Worm (Caenorhabditis elegans) whole organism, L1 larva: ENCODE measurements around the gene sra-32.

Experiments
- C16A3.4 ChIP-seq: fragments of 150-350 bp; optimal IDR thresholded peaks from 2 replicates; lab custom pipeline; 2014; ENCODE audit warnings: missing biosample characterization, missing genetic modification characterization
- C34B4.2 ChIP-seq: sonication (generic microtip); optimal IDR thresholded peaks from 2 replicates; lab custom pipeline; 2017; ENCODE audit warnings: mild to moderate bottlenecking, missing genetic modification characterization, missing compliant biosample characterization
- F16B12.6 ChIP-seq: fragments of 150-350 bp; optimal IDR thresholded peaks from 2 replicates; lab custom pipeline; 2014; ENCODE audit warnings: missing biosample characterization, missing genetic modification characterization
- alr-1 ChIP-seq: fragments of 200-800 bp; sonication (Bioruptor generic); optimal IDR thresholded peaks from 2 replicates; lab custom pipeline; 2018; ENCODE audit warnings: borderline replicate concordance, mild to moderate bottlenecking, missing genetic modification characterization, missing compliant biosample characterization
- aly-2 ChIP-seq: fragments of 150-350 bp; optimal IDR thresholded peaks from 2 replicates; lab custom pipeline; 2014; ENCODE audit warnings: missing biosample characterization, missing genetic modification characterization
- ceh-63 ChIP-seq: fragments of 200-800 bp; sonication (Bioruptor generic); optimal IDR thresholded peaks from 2 replicates; lab custom pipeline; 2018; ENCODE audit warnings: mild to moderate bottlenecking, missing genetic modification characterization, missing compliant biosample characterization
- ceh-8 ChIP-seq: fragments of 200-800 bp; sonication (Bioruptor generic); optimal IDR thresholded peaks from 2 replicates; lab custom pipeline; 2018; ENCODE audit warnings: mild to moderate bottlenecking, missing genetic modification characterization, moderate library complexity, missing compliant biosample characterization
- ceh-88 ChIP-seq: fragments of 200-800 bp; sonication (Bioruptor generic); IDR thresholded peaks from 2 replicates; pipeline ENCODE4 v1.3.6; 2022; ENCODE audit warnings: missing genetic modification characterization, missing compliant biosample characterization
- ceh-90 ChIP-seq: sonication (generic microtip); optimal IDR thresholded peaks from 2 replicates; lab custom pipeline; 2016; ENCODE audit warnings: missing genetic modification characterization, missing compliant biosample characterization
- ces-1 ChIP-seq: fragments of 150-350 bp; optimal IDR thresholded peaks from 2 replicates; lab custom pipeline; 2014; ENCODE audit warnings: missing biosample characterization, missing genetic modification reagents, missing genetic modification characterization
- elt-3 ChIP-seq, 6 experiments: fragments of 150-350 bp in 1 of 6; sonication (generic microtip); optimal IDR thresholded peaks; 2 replicates each; lab custom pipeline; 2017 to 2018; ENCODE audit warnings: missing biosample characterization in 6 of 6, missing genetic modification characterization in 6 of 6, inconsistent platforms in 1 of 6
- fkh-10 ChIP-seq: sonication (generic microtip); optimal IDR thresholded peaks from 2 replicates; lab custom pipeline; 2017; ENCODE audit warnings: missing biosample characterization, missing genetic modification reagents, missing genetic modification characterization
- fkh-4 ChIP-seq: sonication (generic microtip); optimal IDR thresholded peaks from 2 replicates; lab custom pipeline; 2016; ENCODE audit warnings: missing compliant biosample characterization, missing genetic modification characterization, borderline replicate concordance
- fos-1 ChIP-seq: fragments of 150-350 bp; optimal IDR thresholded peaks from 2 replicates; lab custom pipeline; 2014; ENCODE audit warnings: missing biosample characterization, missing genetic modification characterization
- hlh-17 ChIP-seq: fragments of 200-800 bp; sonication (Bioruptor generic); optimal IDR thresholded peaks from 2 replicates; lab custom pipeline; 2018; ENCODE audit warnings: missing genetic modification characterization, mild to moderate bottlenecking, missing compliant biosample characterization, moderate library complexity, borderline replicate concordance
- hlh-4 ChIP-seq: sonication (generic microtip); optimal IDR thresholded peaks from 2 replicates; lab custom pipeline; 2016; ENCODE audit warnings: mild to moderate bottlenecking, missing genetic modification characterization, missing compliant biosample characterization
- isw-1 ChIP-seq: fragments of 200-800 bp; sonication (Bioruptor generic); IDR thresholded peaks from 2 replicates; pipeline ENCODE4 v1.3.6; 2022; ENCODE audit warnings: missing genetic modification characterization, missing compliant biosample characterization
- jun-1 ChIP-seq: fragments of 150-350 bp; optimal IDR thresholded peaks from 2 replicates; lab custom pipeline; 2014; ENCODE audit warnings: missing biosample characterization, missing genetic modification reagents, missing genetic modification characterization
- lin-13 ChIP-seq: fragments of 150-350 bp; optimal IDR thresholded peaks from 2 replicates; lab custom pipeline; 2014; ENCODE audit warnings: missing biosample characterization, missing genetic modification reagents, missing genetic modification characterization
- lin-14 ChIP-seq: fragments of 200-800 bp; sonication (Bioruptor generic); optimal IDR thresholded peaks from 2 replicates; lab custom pipeline; 2018; ENCODE audit warnings: mild to moderate bottlenecking, missing genetic modification characterization, moderate library complexity, missing compliant biosample characterization
- lin-15B ChIP-seq: fragments of 150-350 bp; sonication (generic microtip); optimal IDR thresholded peaks from 3 replicates; lab custom pipeline; 2014; ENCODE audit warnings: missing biosample characterization, missing genetic modification characterization
- lin-35 ChIP-seq, 2 experiments: fragments of 150-350 bp; optimal IDR thresholded peaks; 2 replicates each; lab custom pipeline; 2014; ENCODE audit warnings: missing biosample characterization in 2 of 2, missing genetic modification characterization in 2 of 2, missing genetic modification reagents in 2 of 2
- mep-1 ChIP-seq: fragments of 150-350 bp; optimal IDR thresholded peaks from 2 replicates; lab custom pipeline; 2014; ENCODE audit warnings: missing biosample characterization, missing genetic modification characterization
- nhr-11 ChIP-seq: fragments of 150-350 bp; optimal IDR thresholded peaks from 2 replicates; lab custom pipeline; 2014; ENCODE audit warnings: missing biosample characterization, missing genetic modification characterization
- nhr-12 ChIP-seq: sonication (generic microtip); optimal IDR thresholded peaks from 2 replicates; lab custom pipeline; 2017; ENCODE audit warnings: missing biosample characterization, missing genetic modification characterization
- nhr-19 ChIP-seq: fragments of 200-800 bp; sonication (Bioruptor generic); conservative IDR thresholded peaks from 2 replicates; pipeline ENCODE4 v1.3.6; 2022; ENCODE audit warnings: missing genetic modification characterization, missing compliant biosample characterization
- nhr-20 ChIP-seq: sonication (generic microtip); optimal IDR thresholded peaks from 2 replicates; lab custom pipeline; 2016; ENCODE audit warnings: mild to moderate bottlenecking, missing genetic modification characterization, missing compliant biosample characterization
- nhr-47 ChIP-seq: sonication (generic microtip); optimal IDR thresholded peaks from 2 replicates; lab custom pipeline; 2016; ENCODE audit warnings: mild to moderate bottlenecking, missing genetic modification characterization, moderate library complexity, missing compliant biosample characterization
- nhr-84 ChIP-seq: sonication (generic microtip); optimal IDR thresholded peaks from 2 replicates; lab custom pipeline; 2017; ENCODE audit warnings: missing biosample characterization, missing genetic modification characterization
- nhr-90 ChIP-seq: sonication (generic microtip); optimal IDR thresholded peaks from 2 replicates; lab custom pipeline; 2016; ENCODE audit warnings: mild to moderate bottlenecking, missing genetic modification characterization, missing compliant biosample characterization; ENCODE audit not compliant: poor library complexity
- pqm-1 ChIP-seq: sonication (generic microtip); optimal IDR thresholded peaks from 3 replicates; lab custom pipeline; 2017; ENCODE audit warnings: missing biosample characterization, missing genetic modification characterization
- skn-1 ChIP-seq: fragments of 150-350 bp; optimal IDR thresholded peaks from 2 replicates; lab custom pipeline; 2014; ENCODE audit warnings: missing biosample characterization, missing genetic modification characterization
- sptf-1 ChIP-seq: fragments of 150-350 bp; optimal IDR thresholded peaks from 2 replicates; lab custom pipeline; 2014; ENCODE audit warnings: missing biosample characterization, missing genetic modification characterization
- swsn-7 ChIP-seq: sonication (generic microtip); optimal IDR thresholded peaks from 2 replicates; lab custom pipeline; 2016; ENCODE audit warnings: missing genetic modification characterization, missing compliant biosample characterization
- tbx-2 ChIP-seq: sonication (generic microtip); optimal IDR thresholded peaks from 2 replicates; lab custom pipeline; 2016; ENCODE audit warnings: missing genetic modification characterization, missing compliant biosample characterization
- unc-62 ChIP-seq: fragments of 150-350 bp; optimal IDR thresholded peaks from 2 replicates; lab custom pipeline; 2014; ENCODE audit warnings: missing biosample characterization, missing genetic modification reagents, missing genetic modification characterization
- zag-1 ChIP-seq: fragments of 150-350 bp; optimal IDR thresholded peaks from 2 replicates; lab custom pipeline; 2014; ENCODE audit warnings: missing biosample characterization, missing genetic modification characterization
- ztf-11 ChIP-seq, 2 experiments: sonication (generic microtip); optimal IDR thresholded peaks; 2 replicates each; lab custom pipeline; 2016 to 2017; ENCODE audit warnings: missing genetic modification characterization in 2 of 2, missing biosample characterization in 1 of 2, missing compliant biosample characterization in 1 of 2

The sra-32 gene

ce11 chrII:4531880-4532279, at the start of gene sra-32:
Gene sra-32, minus strand, starts transcription at chrII:4531980.
- TF ChIP-seq swsn-7 (tag; lab: Kevin White, UChicago) (no peak), fkh-10 (no peak), ztf-11 (tag; optimal IDR thresholded peaks at IDR 0.05; lab: Kevin White, UChicago) (no peak)
- TF ChIP-seq, all 84 proteins: peak for 0

DNA sequence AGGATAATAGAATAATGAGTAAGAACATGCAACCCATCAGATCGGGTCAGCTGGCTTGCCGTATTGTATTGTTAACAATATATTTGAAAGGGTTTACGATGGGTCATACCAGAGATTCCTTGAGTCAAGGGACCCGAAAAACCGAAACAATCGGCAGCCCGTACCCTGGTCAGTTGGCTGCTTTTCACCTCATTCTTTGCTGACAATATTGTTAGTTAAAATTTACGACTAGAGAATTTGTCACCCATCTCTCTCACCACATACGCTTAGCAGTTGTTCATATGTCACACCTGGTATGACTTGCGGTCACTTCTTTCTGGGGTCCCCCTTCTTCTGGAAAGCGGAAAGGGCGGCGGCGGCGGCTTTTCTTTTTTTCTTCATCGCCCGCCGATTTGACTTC, 49.3 kb upstream of the sra-32 start:
- TF ChIP-seq hlh-17 (GFP tag; lab: Kevin White, UChicago), result no peak
- TF ChIP-seq isw-1 (GFP tag; lab: Robert Waterston, UW), result no peak
- TF ChIP-seq lin-15B (tag; lab: Kevin White, UChicago), result no peak
- TF ChIP-seq nhr-90 (tag; lab: Kevin White, UChicago), result no peak
- TF ChIP-seq elt-3 (tag; optimal IDR thresholded peaks at IDR 0.05; lab: Kevin White, UChicago), result no peak
- no peak for TF ChIP-seq nhr-20 (tag; lab: Kevin White, UChicago)
- TF ChIP-seq lin-14 (GFP tag; lab: Kevin White, UChicago), result no peak
- TF ChIP-seq lin-35 (GFP tag; optimal IDR thresholded peaks at IDR 0.05; lab: Kevin White, UChicago), result no peak
- TF ChIP-seq swsn-7 (tag; lab: Kevin White, UChicago), result no peak
- TF ChIP-seq hlh-4 (tag; lab: Kevin White, UChicago), result no peak
- TF ChIP-seq jun-1, result no peak
- no peak for TF ChIP-seq nhr-47 (tag; lab: Kevin White, UChicago)

DNA sequence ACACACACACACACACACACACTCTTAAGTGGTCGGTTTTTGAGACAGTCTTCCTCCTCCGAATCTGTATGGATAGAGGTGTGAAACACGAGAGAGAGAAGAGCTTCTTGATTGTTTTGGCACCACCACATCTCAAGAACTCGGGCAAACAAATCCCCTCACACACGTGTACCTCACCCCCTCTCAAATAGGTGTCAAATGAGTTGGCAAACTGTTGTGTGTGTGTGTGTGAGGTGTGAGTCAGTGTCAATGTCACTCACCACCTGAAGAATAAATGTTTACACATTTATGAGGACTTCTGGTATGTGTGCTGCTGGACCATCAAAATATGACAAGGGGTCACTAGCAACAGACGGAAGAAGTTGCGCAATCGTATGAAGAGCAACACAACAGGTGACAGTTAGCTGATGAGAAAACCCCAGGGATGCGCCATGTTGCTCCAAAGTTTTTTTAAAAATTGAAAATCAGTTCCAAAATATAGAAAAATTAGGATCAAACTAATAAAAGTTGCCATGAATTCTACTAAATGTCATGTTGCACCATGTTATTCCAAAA, 48.2 kb upstream of the sra-32 start:
- TF ChIP-seq C34B4.2 (no peak), nhr-11 (tag; lab: Kevin White, UChicago) (no peak), nhr-19 (GFP tag; lab: Robert Waterston, UW) (no peak), F16B12.6 (no peak), unc-62 (GFP tag; lab: Kevin White, UChicago) (no peak), ceh-90 (tag; lab: Kevin White, UChicago) (no peak), lin-13 (GFP tag; lab: Kevin White, UChicago) (no peak), nhr-90 (tag; lab: Kevin White, UChicago) (no peak), ceh-88 (GFP tag; lab: Robert Waterston, UW) (no peak), tbx-2 (no peak), nhr-84 (tag; lab: Kevin White, UChicago) (no peak), zag-1 (tag; lab: Kevin White, UChicago) (no peak), sptf-1 (tag; lab: Kevin White, UChicago) (no peak), aly-2 (tag; lab: Kevin White, UChicago) (no peak)

DNA sequence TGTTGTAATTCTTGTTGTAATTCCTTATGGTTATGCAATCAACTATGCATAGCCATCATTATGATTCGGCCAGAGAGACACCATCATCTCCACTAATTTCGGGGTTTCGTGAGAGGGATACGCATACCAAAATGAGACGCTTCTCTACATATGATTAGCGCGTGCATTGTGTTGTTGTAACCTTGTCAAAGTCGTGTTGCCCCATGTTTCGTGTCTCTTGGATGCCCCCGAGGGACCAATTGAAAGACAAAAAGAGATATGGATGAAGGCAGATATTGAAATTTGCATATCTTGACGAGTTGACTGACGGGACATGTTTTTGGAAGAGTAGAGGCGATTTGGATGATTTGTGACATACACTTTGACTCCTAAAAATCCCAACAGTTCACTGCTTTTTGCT, 47.6 kb upstream of the sra-32 start:
- no peak for TF ChIP-seq mep-1
- TF ChIP-seq lin-14 (GFP tag; lab: Kevin White, UChicago), result peak; percentile 28

DNA sequence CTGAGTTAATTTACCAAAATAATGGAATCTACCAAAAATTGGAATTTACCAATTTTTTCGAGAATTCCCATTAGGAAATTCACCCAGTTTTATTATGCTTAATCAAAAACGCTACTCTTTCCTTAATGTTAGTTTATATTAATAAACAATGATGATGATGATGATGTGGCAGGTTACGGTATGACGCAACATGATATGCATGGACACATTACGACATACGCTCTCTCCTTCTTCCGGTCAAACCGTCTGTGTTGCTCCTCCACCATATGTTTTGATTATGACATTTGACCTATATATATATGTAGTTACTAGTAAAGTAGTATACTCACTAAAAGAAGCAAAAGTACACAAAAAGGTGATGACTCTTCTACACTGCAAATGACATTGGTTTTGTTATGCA, 45.6 kb upstream of the sra-32 start:
- TF ChIP-seq ceh-90 (tag; lab: Kevin White, UChicago) (no peak), alr-1 (tag; lab: Kevin White, UChicago) (no peak), ces-1 (GFP tag; lab: Kevin White, UChicago) (no peak), fkh-4 (tag; lab: Kevin White, UChicago) (no peak), pqm-1 (tag; lab: Kevin White, UChicago) (no peak), C16A3.4 (tag; lab: Kevin White, UChicago) (no peak), lin-14 (GFP tag; lab: Kevin White, UChicago) (no peak), fos-1 (tag; lab: Kevin White, UChicago) (no peak), nhr-12 (tag; lab: Kevin White, UChicago) (no peak), skn-1 (tag; lab: Kevin White, UChicago) (no peak), C34B4.2 (no peak), ceh-63 (no peak), ceh-8 (no peak)
